Worm (Caenorhabditis elegans) whole organism, late embryonic: ENCODE results near the gene B0281.1.

Experiments used
- ceh-34 ChIP-seq: sonication (generic microtip); optimal IDR thresholded peaks from 2 replicates; lab custom pipeline; 2016; ENCODE audit warnings: mild to moderate bottlenecking, missing genetic modification characterization, missing compliant biosample characterization
- ceh-6 ChIP-seq: fragments of 200-800 bp; sonication (Bioruptor generic); optimal IDR thresholded peaks from 2 replicates; lab custom pipeline; 2018; ENCODE audit warnings: mild to moderate bottlenecking, missing genetic modification characterization, missing compliant biosample characterization
- dve-1 ChIP-seq: sonication (generic microtip); optimal IDR thresholded peaks from 2 replicates; lab custom pipeline; 2017; ENCODE audit warnings: antibody characterized with exemption, mild to moderate bottlenecking, missing genetic modification characterization, missing compliant biosample characterization
- ets-4 ChIP-seq: sonication (generic microtip); optimal IDR thresholded peaks from 2 replicates; lab custom pipeline; 2016; ENCODE audit warnings: missing genetic modification characterization, missing compliant biosample characterization
- nfya-1 ChIP-seq: sonication (generic microtip); optimal IDR thresholded peaks from 2 replicates; lab custom pipeline; 2017; ENCODE audit warnings: missing genetic modification characterization, mild to moderate bottlenecking, missing compliant biosample characterization, antibody characterized with exemption, moderate library complexity
- nhr-11 ChIP-seq: fragments of 150-350 bp; optimal IDR thresholded peaks from 2 replicates; lab custom pipeline; 2014; ENCODE audit warnings: missing biosample characterization, missing genetic modification characterization
- pha-2 ChIP-seq: sonication (generic microtip); optimal IDR thresholded peaks from 2 replicates; lab custom pipeline; 2017; ENCODE audit warnings: mild to moderate bottlenecking, missing genetic modification characterization, missing compliant biosample characterization
- pqm-1 ChIP-seq: sonication (generic microtip); optimal IDR thresholded peaks from 2 replicates; lab custom pipeline; 2016; ENCODE audit warnings: missing genetic modification characterization, missing compliant biosample characterization
- pros-1 ChIP-seq: fragments of 150-350 bp; optimal IDR thresholded peaks from 2 replicates; lab custom pipeline; 2014; ENCODE audit warnings: missing biosample characterization, missing genetic modification reagents, missing genetic modification characterization
- sox-4 ChIP-seq: sonication (generic microtip); optimal IDR thresholded peaks from 2 replicates; lab custom pipeline; 2017; ENCODE audit warnings: mild to moderate bottlenecking, missing genetic modification characterization, inconsistent platforms, missing compliant biosample characterization
- tbx-7 ChIP-seq: sonication (generic microtip); optimal IDR thresholded peaks from 2 replicates; lab custom pipeline; 2016; ENCODE audit warnings: missing genotype, missing genetic modification characterization, missing compliant biosample characterization
- unc-42 ChIP-seq: sonication (generic microtip); optimal IDR thresholded peaks from 2 replicates; lab custom pipeline; 2016; ENCODE audit warnings: missing genotype, missing genetic modification characterization, missing compliant biosample characterization
- unc-55 ChIP-seq: sonication (generic microtip); optimal IDR thresholded peaks from 2 replicates; lab custom pipeline; 2017; ENCODE audit warnings: missing biosample characterization, missing genetic modification reagents, missing genetic modification characterization

DNA sequence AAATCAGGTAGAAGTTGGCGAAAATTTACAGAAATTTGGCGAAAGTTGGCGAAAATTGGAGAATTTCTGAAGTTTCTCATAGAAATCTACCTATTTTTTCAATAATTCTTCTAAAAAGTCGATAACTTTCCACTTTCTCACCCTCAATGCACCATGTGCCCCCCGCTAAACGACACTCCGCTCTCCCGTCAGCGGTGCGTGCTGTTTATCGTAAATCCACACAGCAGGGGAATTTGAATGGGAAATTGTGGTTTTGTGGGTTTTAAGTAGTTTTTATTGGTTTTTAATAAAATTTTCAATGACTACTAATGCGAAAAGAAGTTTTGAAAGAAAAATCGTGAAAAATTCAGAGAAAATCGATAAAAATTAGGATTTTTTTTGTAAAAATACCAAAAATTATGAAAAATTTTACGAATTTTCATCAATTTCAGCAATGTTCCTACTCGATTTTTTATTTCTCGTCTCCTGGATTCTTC is 29.2 kb downstream of the B0281.1 start, which contains the start of gene F43C11.6:
- TF ChIP-seq unc-42 (tag; lab: Kevin White, UChicago) (no peak), nhr-11 (tag; lab: Kevin White, UChicago) (no peak), pqm-1 (tag; lab: Kevin White, UChicago) (no peak), ets-4 (no peak), sox-4 (tag; lab: Kevin White, UChicago) (no peak), nfya-1 (tag; lab: Kevin White, UChicago) (no peak), ceh-6 (no peak), pha-2 (tag; lab: Kevin White, UChicago) (no peak), dve-1 (tag; lab: Kevin White, UChicago) (no peak), tbx-7 (tag; lab: Kevin White, UChicago) (no peak), unc-55 (GFP tag; lab: Kevin White, UChicago) (no peak), pros-1 (no peak), ceh-34 (tag; lab: Kevin White, UChicago) (no peak)
